Fruit fly (Drosophila melanogaster) whole organism, wandering third instar larva: ENCODE measurements around the gene CG31463.

Experiments
- Dfd ChIP-seq: fragments of >200 bp; optimal IDR thresholded peaks from 2 replicates; lab custom pipeline; 2017; ENCODE audit warnings: missing biosample characterization, missing genetic modification characterization
- HLH106 ChIP-seq: fragments of 200-800 bp; optimal IDR thresholded peaks from 3 replicates; lab custom pipeline; 2019; ENCODE audit warnings: missing biosample characterization, mild to moderate bottlenecking, missing genetic modification characterization, moderate library complexity
- Rel ChIP-seq, 2 experiments: fragments of 200-800 bp; sonication (Bioruptor generic) in 1 of 2; optimal IDR thresholded peaks; 2 replicates in 1 of 2; 3 replicates in 1 of 2; lab custom pipeline; 2016 to 2019; ENCODE audit warnings: mild to moderate bottlenecking in 2 of 2, missing biosample characterization in 2 of 2, missing genetic modification characterization in 2 of 2, moderate library complexity in 1 of 2
- Sp1 ChIP-seq: fragments of 200-800 bp; sonication (Bioruptor generic); optimal IDR thresholded peaks from 3 replicates; lab custom pipeline; 2019; ENCODE audit warnings: missing biosample characterization, mild to moderate bottlenecking, missing genetic modification characterization, moderate library complexity
- h ChIP-seq: fragments of 200-800 bp; sonication (Bioruptor generic); optimal IDR thresholded peaks from 3 replicates; lab custom pipeline; 2016; ENCODE audit warnings: missing biosample characterization, mild to moderate bottlenecking, missing genetic modification characterization
- lola ChIP-seq: fragments of >200 bp; optimal IDR thresholded peaks from 2 replicates; lab custom pipeline; 2017; ENCODE audit warnings: missing biosample characterization, missing genetic modification characterization
- pan ChIP-seq: fragments of >200 bp; optimal IDR thresholded peaks from 2 replicates; lab custom pipeline; 2017
- usp ChIP-seq: fragments of >200 bp; optimal IDR thresholded peaks from 2 replicates; lab custom pipeline; 2017; ENCODE audit warnings: missing biosample characterization, missing genetic modification characterization

DNA sequence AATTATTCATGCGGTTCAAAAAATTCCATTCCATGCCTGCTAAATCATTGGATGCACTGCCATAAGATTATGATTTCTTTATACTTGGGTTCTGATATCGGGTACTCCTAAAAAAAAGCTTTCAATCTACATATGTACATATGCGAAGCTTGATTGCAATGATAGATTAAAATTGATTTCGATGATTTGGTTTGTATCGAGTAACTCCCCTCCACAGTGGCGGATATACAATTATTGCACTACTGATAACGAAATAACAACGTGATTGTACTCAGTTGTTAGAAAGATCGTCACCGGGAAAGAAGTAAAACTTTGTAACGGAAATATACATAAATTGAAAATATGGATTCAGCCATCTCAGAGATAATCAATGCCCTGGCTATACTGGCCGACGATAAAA is 4.4 kb upstream of the CG31463 start, which contains the start of gene Nazo:
- TF ChIP-seq HLH106 (tag; lab: Kevin White, UChicago) (no peak), usp (no peak), lola (GFP tag; lab: Kevin White, UChicago) (no peak), h (GFP tag; lab: Kevin White, UChicago) (no peak), Dfd (GFP tag; lab: Kevin White, UChicago) (no peak), Sp1 (GFP tag; lab: Kevin White, UChicago) (no peak), pan (lab: Kevin White, UChicago) (no peak), Rel (GFP tag; optimal IDR thresholded peaks at IDR 0.05; lab: Kevin White, UChicago) (no peak), Rel (tag; optimal IDR thresholded peaks at IDR 0.05; lab: Kevin White, UChicago) (peak; percentile 90)
